Worm (Caenorhabditis elegans): ENCODE measurements around the gene C16C8.26.
"Not testable (repeated sequence)": the region's sequence is repeated elsewhere in the genome, so short reads cannot be mapped to it uniquely, and the experiment has no call there.

Gene C16C8.26

ce11 chrII:3464580-3464979 is 6.5 kb upstream of the C16C8.26 start, which contains the start of gene C16C8.10:
TSS of gene C16C8.10 (minus strand) at chrII:3464680.
- TF ChIP-seq tbx-37 (GFP tag; conservative IDR thresholded peaks at IDR 0.05); ceh-36 (tag; optimal IDR thresholded peaks at IDR 0.05); tra-4 (tag; optimal IDR thresholded peaks at IDR 0.05): not testable (repeated sequence)

- TF ChIP-seq tra-4 (tag; optimal IDR thresholded peaks at IDR 0.05) = no peak
- TF ChIP-seq ets-7 (tag; optimal IDR thresholded peaks at IDR 0.05) = no peak
- no peak for TF ChIP-seq flt-1 (GFP tag; IDR thresholded peaks at IDR 0.05)
- no peak for TF ChIP-seq hmbx-1 (tag; optimal IDR thresholded peaks at IDR 0.05)
- TF ChIP-seq hnd-1 (tag; optimal IDR thresholded peaks at IDR 0.05) = no peak
- TF ChIP-seq ceh-36 (tag; optimal IDR thresholded peaks at IDR 0.05) = no peak
- TF ChIP-seq aly-1 (tag; optimal IDR thresholded peaks at IDR 0.05) = no peak
- no peak for TF ChIP-seq ama-1 (optimal IDR thresholded peaks at IDR 0.05)
- no peak for TF ChIP-seq pes-1 (GFP tag; IDR thresholded peaks at IDR 0.05)
Measured at ce11 chrII:3463097-3463496, 5.0 kb upstream of the C16C8.26 start, which contains the start of gene C16C8.9. TSS of gene C16C8.9 (minus strand) at chrII:3463197.

- TF ChIP-seq ama-1 (optimal IDR thresholded peaks at IDR 0.05) (no peak), aly-1 (tag; optimal IDR thresholded peaks at IDR 0.05) (no peak), sea-1 (GFP tag; conservative IDR thresholded peaks at IDR 0.05) (no peak), ceh-13 (GFP tag; optimal IDR thresholded peaks at IDR 0.05) (no peak), flt-1 (GFP tag; IDR thresholded peaks at IDR 0.05) (no peak), F13C5.2 (tag; optimal IDR thresholded peaks at IDR 0.05) (no peak), hnd-1 (tag; optimal IDR thresholded peaks at IDR 0.05) (no peak), tbx-11 (GFP tag; IDR thresholded peaks at IDR 0.05) (no peak), B0310.2 (tag; optimal IDR thresholded peaks at IDR 0.05) (no peak), hmg-4 (GFP tag; optimal IDR thresholded peaks at IDR 0.05) (no peak), ceh-36 (tag; optimal IDR thresholded peaks at IDR 0.05) (no peak), tbx-37 (GFP tag; conservative IDR thresholded peaks at IDR 0.05) (no peak), hmbx-1 (tag; optimal IDR thresholded peaks at IDR 0.05) (no peak), tra-4 (tag; optimal IDR thresholded peaks at IDR 0.05) (no peak), scrt-1 (GFP tag; IDR thresholded peaks at IDR 0.05) (no peak), ets-7 (tag; optimal IDR thresholded peaks at IDR 0.05) (no peak), pes-1 (GFP tag; IDR thresholded peaks at IDR 0.05) (no peak)
Measured at ce11 chrII:3461586-3461985, 3.5 kb upstream of the C16C8.26 start, which contains the start of gene C16C8.8. TSS of gene C16C8.8 (minus strand) at chrII:3461686.

ce11 chrII:3460048-3460447 is 1.9 kb upstream of the C16C8.26 start, which contains the start of gene C16C8.7:
TSS of gene C16C8.7 (minus strand) at chrII:3460148.
- no peak for TF ChIP-seq hmg-4 (GFP tag; optimal IDR thresholded peaks at IDR 0.05)
- no peak for TF ChIP-seq ceh-13 (GFP tag; optimal IDR thresholded peaks at IDR 0.05)
- TF ChIP-seq aly-1 (tag; optimal IDR thresholded peaks at IDR 0.05) = no peak
- no peak for TF ChIP-seq flt-1 (GFP tag; IDR thresholded peaks at IDR 0.05)
- no peak for TF ChIP-seq B0310.2 (tag; optimal IDR thresholded peaks at IDR 0.05)
- TF ChIP-seq hmbx-1 (tag; optimal IDR thresholded peaks at IDR 0.05) = no peak
- TF ChIP-seq scrt-1 (GFP tag; IDR thresholded peaks at IDR 0.05) = no peak
- no peak for TF ChIP-seq sea-1 (GFP tag; conservative IDR thresholded peaks at IDR 0.05)
- TF ChIP-seq hnd-1 (tag; optimal IDR thresholded peaks at IDR 0.05) = no peak

ce11 chrII:3459199-3459598 is 1.1 kb upstream of the C16C8.26 start:
- no peak for TF ChIP-seq hmbx-1 (tag; optimal IDR thresholded peaks at IDR 0.05)
- TF ChIP-seq ceh-36 (tag; optimal IDR thresholded peaks at IDR 0.05) = peak; percentile 69

- TF ChIP-seq scrt-1 (GFP tag; IDR thresholded peaks at IDR 0.05) (no peak), ceh-13 (GFP tag; optimal IDR thresholded peaks at IDR 0.05) (no peak)
Measured at ce11 chrII:3453521-3453920, 4.6 kb downstream of the C16C8.26 start, which contains the start of gene C16C8.11. TSS of gene C16C8.11 (plus strand) at chrII:3453708.

- TF ChIP-seq B0310.2 (tag; optimal IDR thresholded peaks at IDR 0.05) (no peak), scrt-1 (GFP tag; IDR thresholded peaks at IDR 0.05) (no peak), ets-7 (tag; optimal IDR thresholded peaks at IDR 0.05) (no peak), pes-1 (GFP tag; IDR thresholded peaks at IDR 0.05) (no peak), hnd-1 (tag; optimal IDR thresholded peaks at IDR 0.05) (no peak), aly-1 (tag; optimal IDR thresholded peaks at IDR 0.05) (no peak), ceh-13 (GFP tag; optimal IDR thresholded peaks at IDR 0.05) (no peak), hmg-4 (GFP tag; optimal IDR thresholded peaks at IDR 0.05) (no peak), sea-1 (GFP tag; conservative IDR thresholded peaks at IDR 0.05) (no peak), ceh-36 (tag; optimal IDR thresholded peaks at IDR 0.05) (no peak)
Measured at ce11 chrII:3452421-3452820, 5.7 kb downstream of the C16C8.26 start, which contains the start of gene C16C8.12. TSS of gene C16C8.12 (plus strand) at chrII:3452721.

ce11 chrII:3449514-3449913 is 8.6 kb downstream of the C16C8.26 start, which contains the start of gene C16C8.14:
TSS of gene C16C8.14 (plus strand) at chrII:3449814.
- not testable (repeated sequence) for TF ChIP-seq flt-1 (GFP tag; IDR thresholded peaks at IDR 0.05); tbx-37 (GFP tag; conservative IDR thresholded peaks at IDR 0.05); tbx-11 (GFP tag; IDR thresholded peaks at IDR 0.05)

- TF ChIP-seq aly-1 (tag; optimal IDR thresholded peaks at IDR 0.05) (no peak), flt-1 (GFP tag; IDR thresholded peaks at IDR 0.05) (no peak), ama-1 (optimal IDR thresholded peaks at IDR 0.05) (no peak), ceh-13 (GFP tag; optimal IDR thresholded peaks at IDR 0.05) (no peak), ceh-36 (tag; optimal IDR thresholded peaks at IDR 0.05) (no peak), hmbx-1 (tag; optimal IDR thresholded peaks at IDR 0.05) (no peak), tbx-37 (GFP tag; conservative IDR thresholded peaks at IDR 0.05) (no peak), hnd-1 (tag; optimal IDR thresholded peaks at IDR 0.05) (no peak), sea-1 (GFP tag; conservative IDR thresholded peaks at IDR 0.05) (no peak), hmg-4 (GFP tag; optimal IDR thresholded peaks at IDR 0.05) (no peak), pes-1 (GFP tag; IDR thresholded peaks at IDR 0.05) (no peak), B0310.2 (tag; optimal IDR thresholded peaks at IDR 0.05) (no peak), scrt-1 (GFP tag; IDR thresholded peaks at IDR 0.05) (no peak), ets-7 (tag; optimal IDR thresholded peaks at IDR 0.05) (no peak), tbx-11 (GFP tag; IDR thresholded peaks at IDR 0.05) (no peak), F13C5.2 (tag; optimal IDR thresholded peaks at IDR 0.05) (no peak), tra-4 (tag; optimal IDR thresholded peaks at IDR 0.05) (no peak)
Measured at ce11 chrII:3448776-3449280, 9.3 kb downstream of the C16C8.26 start, which contains the start of gene C16C8.25. TSS of gene C16C8.25 (plus strand) at chrII:3449230.

All from whole organism, early embryonic.